Worm (Caenorhabditis elegans) whole organism, L3 larva: ENCODE measurements around the gene sucl-2.
A peak's percentile ranks its signal among the peaks of the same experiment; 100 is the strongest.

Experiments
- R02D3.7 ChIP-seq: fragments of 150-350 bp; optimal IDR thresholded peaks from 2 replicates; lab custom pipeline; 2014; ENCODE audit warnings: missing biosample characterization, missing genetic modification characterization
- aly-2 ChIP-seq: fragments of 150-350 bp; optimal IDR thresholded peaks from 2 replicates; lab custom pipeline; 2014; ENCODE audit warnings: missing biosample characterization, missing genetic modification characterization
- ama-1 ChIP-seq: fragments of 150-350 bp; optimal IDR thresholded peaks from 2 replicates; lab custom pipeline; 2018
- ceh-28 ChIP-seq: fragments of 150-350 bp; optimal IDR thresholded peaks from 2 replicates; lab custom pipeline; 2014; ENCODE audit warnings: missing biosample characterization, missing genetic modification reagents, missing genetic modification characterization
- ceh-82 ChIP-seq: fragments of 150-350 bp; optimal IDR thresholded peaks from 2 replicates; lab custom pipeline; 2014; ENCODE audit warnings: missing biosample characterization, missing genetic modification characterization
- ceh-9 ChIP-seq: sonication (generic microtip); optimal IDR thresholded peaks from 2 replicates; lab custom pipeline; 2018; ENCODE audit warnings: missing biosample characterization, missing genetic modification characterization
- daf-12 ChIP-seq: fragments of 150-350 bp; optimal IDR thresholded peaks from 2 replicates; lab custom pipeline; 2014; ENCODE audit warnings: missing biosample characterization, missing genetic modification reagents, missing genetic modification characterization
- egl-27 ChIP-seq: sonication (generic microtip); optimal IDR thresholded peaks from 4 replicates; lab custom pipeline; 2017; ENCODE audit warnings: missing biosample characterization, missing genetic modification reagents, missing genetic modification characterization
- egl-5 ChIP-seq: fragments of 150-350 bp; optimal IDR thresholded peaks from 2 replicates; lab custom pipeline; 2017; ENCODE audit warnings: missing biosample characterization, missing genetic modification reagents, missing genetic modification characterization, inconsistent platforms
- elt-2 ChIP-seq: sonication (generic microtip); optimal IDR thresholded peaks from 2 replicates; lab custom pipeline; 2016; ENCODE audit warnings: missing genetic modification reagents, mild to moderate bottlenecking, missing genetic modification characterization, missing compliant biosample characterization
- eor-1 ChIP-seq, 2 experiments: fragments of 150-350 bp; optimal IDR thresholded peaks; 2 replicates each; lab custom pipeline; 2014 to 2018; ENCODE audit warnings: missing biosample characterization in 2 of 2, missing genetic modification characterization in 2 of 2
- fkh-10 ChIP-seq: sonication (generic microtip); optimal IDR thresholded peaks from 2 replicates; lab custom pipeline; 2017; ENCODE audit warnings: missing biosample characterization, missing genetic modification reagents, missing genetic modification characterization
- fkh-2 ChIP-seq: fragments of 150-350 bp; optimal IDR thresholded peaks from 2 replicates; lab custom pipeline; 2014; ENCODE audit warnings: missing biosample characterization, missing genetic modification reagents, missing genetic modification characterization
- fos-1 ChIP-seq: fragments of 150-350 bp; optimal IDR thresholded peaks from 2 replicates; lab custom pipeline; 2014; ENCODE audit warnings: missing biosample characterization, missing genetic modification characterization
- hmg-11 ChIP-seq: sonication (generic microtip); optimal IDR thresholded peaks from 2 replicates; lab custom pipeline; 2016; ENCODE audit warnings: missing genetic modification characterization, missing compliant biosample characterization
- jun-1 ChIP-seq: fragments of 150-350 bp; optimal IDR thresholded peaks from 2 replicates; lab custom pipeline; 2014; ENCODE audit warnings: missing biosample characterization, missing genetic modification reagents, missing genetic modification characterization
- lin-15B ChIP-seq: fragments of 150-350 bp; optimal IDR thresholded peaks from 2 replicates; lab custom pipeline; 2014; ENCODE audit warnings: missing biosample characterization, missing genetic modification characterization
- lin-39 ChIP-seq: fragments of 150-350 bp; optimal IDR thresholded peaks from 2 replicates; lab custom pipeline; 2018; ENCODE audit warnings: missing biosample characterization, missing genetic modification reagents, missing genetic modification characterization
- lsy-12 ChIP-seq: sonication (generic microtip); optimal IDR thresholded peaks from 2 replicates; lab custom pipeline; 2016; ENCODE audit warnings: mild to moderate bottlenecking, missing genetic modification characterization, missing compliant biosample characterization
- mml-1 ChIP-seq: fragments of 150-350 bp; sonication (generic microtip); optimal IDR thresholded peaks from 3 replicates; lab custom pipeline; 2014; ENCODE audit warnings: missing biosample characterization, missing genetic modification characterization
- nfya-1 ChIP-seq: sonication (generic microtip); optimal IDR thresholded peaks from 2 replicates; lab custom pipeline; 2017; ENCODE audit warnings: missing genetic modification characterization, mild to moderate bottlenecking, missing compliant biosample characterization, antibody characterized with exemption, moderate library complexity; ENCODE audit not compliant: insufficient read depth
- nhr-11 ChIP-seq: fragments of 150-350 bp; optimal IDR thresholded peaks from 2 replicates; lab custom pipeline; 2014; ENCODE audit warnings: missing biosample characterization, missing genetic modification characterization
- nhr-12 ChIP-seq: fragments of 150-350 bp; optimal IDR thresholded peaks from 2 replicates; lab custom pipeline; 2014; ENCODE audit warnings: missing biosample characterization, missing genetic modification characterization
- nhr-23 ChIP-seq: fragments of 150-350 bp; optimal IDR thresholded peaks from 2 replicates; lab custom pipeline; 2014; ENCODE audit warnings: missing biosample characterization, missing genetic modification reagents, missing genetic modification characterization
- nhr-237 ChIP-seq: fragments of 150-350 bp; optimal IDR thresholded peaks from 2 replicates; lab custom pipeline; 2014; ENCODE audit warnings: missing biosample characterization, missing genetic modification characterization
- nhr-25 ChIP-seq: sonication (generic microtip); optimal IDR thresholded peaks from 2 replicates; lab custom pipeline; 2017; ENCODE audit warnings: missing biosample characterization, missing genetic modification characterization
- nhr-28 ChIP-seq: fragments of 150-350 bp; optimal IDR thresholded peaks from 2 replicates; lab custom pipeline; 2014; ENCODE audit warnings: missing biosample characterization, missing genetic modification characterization
- nhr-43 ChIP-seq: sonication (generic microtip); optimal IDR thresholded peaks from 2 replicates; lab custom pipeline; 2016; ENCODE audit warnings: mild to moderate bottlenecking, missing genetic modification characterization, missing compliant biosample characterization; ENCODE audit not compliant: poor library complexity, severe bottlenecking
- nhr-76 ChIP-seq: fragments of 150-350 bp; sonication (generic microtip); optimal IDR thresholded peaks from 5 replicates; lab custom pipeline; 2014; ENCODE audit warnings: missing biosample characterization, missing genetic modification characterization
- pha-4 ChIP-seq: fragments of 150-350 bp; optimal IDR thresholded peaks from 2 replicates; lab custom pipeline; 2014; ENCODE audit warnings: missing biosample characterization, missing genetic modification reagents, missing genetic modification characterization
- pqm-1 ChIP-seq: fragments of 150-350 bp; optimal IDR thresholded peaks from 2 replicates; lab custom pipeline; 2017; ENCODE audit warnings: missing biosample characterization, missing genetic modification characterization, inconsistent platforms
- skn-1 ChIP-seq: fragments of 150-350 bp; optimal IDR thresholded peaks from 2 replicates; lab custom pipeline; 2014; ENCODE audit warnings: missing biosample characterization, missing genetic modification characterization
- snpc-4 ChIP-seq: fragments of 150-350 bp; optimal IDR thresholded peaks from 2 replicates; lab custom pipeline; 2014; ENCODE audit warnings: missing biosample characterization, missing genetic modification characterization
- tbx-2 ChIP-seq: sonication (generic microtip); optimal IDR thresholded peaks from 2 replicates; lab custom pipeline; 2016; ENCODE audit warnings: mild to moderate bottlenecking, missing genetic modification characterization, missing compliant biosample characterization
- unc-39 ChIP-seq: sonication (generic microtip); optimal IDR thresholded peaks from 4 replicates; lab custom pipeline; 2017; ENCODE audit warnings: missing biosample characterization, missing genetic modification characterization
- unc-62 ChIP-seq: fragments of 150-350 bp; sonication (generic microtip); optimal IDR thresholded peaks from 4 replicates; lab custom pipeline; 2014; ENCODE audit warnings: missing biosample characterization, missing genetic modification reagents, missing genetic modification characterization
- ztf-11 ChIP-seq: fragments of 150-350 bp; optimal IDR thresholded peaks from 2 replicates; lab custom pipeline; 2014; ENCODE audit warnings: missing biosample characterization, missing genetic modification characterization
- ztf-4 ChIP-seq: fragments of 150-350 bp; optimal IDR thresholded peaks from 2 replicates; lab custom pipeline; 2014; ENCODE audit warnings: missing biosample characterization, missing genetic modification characterization

Gene sucl-2

DNA sequence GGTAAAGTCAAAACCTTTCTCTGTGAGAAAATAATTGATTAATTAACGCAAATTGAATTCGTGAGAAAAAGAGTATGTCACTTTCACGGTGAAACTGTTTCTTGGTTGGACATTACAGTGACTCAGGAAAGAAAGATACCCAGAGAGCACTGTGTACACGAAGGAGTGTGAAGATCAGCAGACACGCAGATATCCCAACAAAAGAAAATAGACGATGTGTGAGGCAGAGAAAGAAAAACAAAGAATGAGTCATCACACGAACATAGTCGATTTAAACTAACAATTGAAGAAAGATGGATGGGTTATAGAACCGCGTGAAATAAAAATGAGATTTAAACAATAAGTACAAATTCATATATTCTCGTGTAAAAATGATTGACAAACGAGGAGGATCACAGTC, 6.8 kb upstream of the sucl-2 start:
- TF ChIP-seq egl-5 (tag; lab: Kevin White, UChicago) (no peak), daf-12 (no peak), nhr-11 (tag; lab: Kevin White, UChicago) (no peak), hmg-11 (tag; lab: Kevin White, UChicago) (peak; percentile 38), nhr-25 (tag; lab: Kevin White, UChicago) (peak; percentile 31), unc-62 (GFP tag; lab: Kevin White, UChicago) (no peak), fkh-10 (GFP tag; lab: Kevin White, UChicago) (no peak), jun-1 (tag; lab: Kevin White, UChicago) (peak; percentile 56), nhr-23 (peak; percentile 21), pha-4 (tag; lab: Kevin White, UChicago) (peak; percentile 79)

DNA sequence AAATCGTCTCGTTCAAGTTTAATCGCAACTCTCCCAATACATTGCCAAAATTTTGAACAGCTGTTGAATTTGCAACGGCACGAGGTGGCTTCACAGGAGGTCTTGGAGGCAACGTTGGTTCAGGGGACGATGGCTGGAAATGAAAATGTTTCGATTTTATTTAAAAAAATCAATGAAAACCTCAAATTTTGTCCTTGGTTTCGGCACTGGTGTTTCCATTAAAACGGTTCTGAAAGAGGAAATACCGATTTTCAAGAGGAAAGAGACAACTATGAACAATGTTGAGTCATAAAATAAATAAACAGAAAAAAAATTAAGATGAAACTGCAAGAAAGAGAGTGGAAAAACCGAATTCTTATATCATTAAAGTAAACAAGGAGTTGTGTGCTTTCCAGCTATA, 6.1 kb upstream of the sucl-2 start, which contains the start of gene F23H11.4:
F23H11.4 (minus strand) TSS at position 229 of the 400 bp plus-strand sequence.
- TF ChIP-seq pha-4 (tag; lab: Kevin White, UChicago) (peak; percentile 54), nhr-43 (no peak)

DNA sequence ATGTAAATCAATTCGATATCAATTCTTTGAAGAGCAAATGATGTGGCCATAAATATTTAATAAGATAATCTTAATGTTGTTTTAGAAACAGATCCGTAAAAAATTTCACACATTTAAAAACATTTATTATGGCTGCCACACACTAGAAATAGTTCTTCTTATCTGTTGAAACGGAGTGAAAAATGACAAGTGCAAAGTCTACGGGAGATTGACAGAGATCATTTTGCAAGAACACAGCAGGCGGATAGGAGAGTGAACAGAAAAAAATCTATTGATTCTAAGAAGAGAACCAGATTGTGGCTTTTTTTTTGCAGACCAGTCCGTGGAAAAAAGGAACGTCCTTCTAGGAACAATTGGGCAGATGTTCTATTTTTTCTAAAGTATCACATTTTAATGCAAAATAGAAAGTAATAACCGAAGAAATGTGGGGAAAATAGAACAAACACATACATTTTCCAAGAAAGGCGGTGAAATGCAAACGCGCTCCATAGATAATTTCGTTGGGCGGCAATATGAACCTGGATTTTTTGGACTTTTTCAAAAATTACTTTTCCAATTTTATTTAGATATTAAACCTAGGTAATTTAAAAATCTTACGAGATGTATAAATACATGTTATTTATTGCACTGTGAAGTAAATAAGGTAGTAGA, 513 bp upstream of the sucl-2 start:
- TF ChIP-seq fos-1 (tag; lab: Kevin White, UChicago) (no peak), ceh-28 (tag; lab: Kevin White, UChicago) (no peak), aly-2 (tag; lab: Kevin White, UChicago) (no peak), pqm-1 (no peak), elt-2 (tag; lab: Kevin White, UChicago) (peak; percentile 34), mml-1 (tag; lab: Kevin White, UChicago) (no peak), fkh-10 (GFP tag; lab: Kevin White, UChicago) (no peak), pha-4 (tag; lab: Kevin White, UChicago) (peak; percentile 33), lsy-12 (no peak), ceh-82 (tag; lab: Kevin White, UChicago) (no peak), snpc-4 (tag; lab: Kevin White, UChicago) (no peak), fkh-2 (no peak), nhr-12 (tag; lab: Kevin White, UChicago) (no peak), ceh-9 (tag; lab: Kevin White, UChicago) (no peak), lin-15B (tag; lab: Kevin White, UChicago) (peak; percentile 32), nhr-23 (peak; percentile 11), nhr-28 (tag; lab: Kevin White, UChicago) (no peak), eor-1 (tag; optimal IDR thresholded peaks at IDR 0.05; lab: Kevin White, UChicago) (no peak), R02D3.7 (tag; lab: Kevin White, UChicago) (no peak), ama-1 (lab: Kevin White, UChicago) (no peak), jun-1 (tag; lab: Kevin White, UChicago) (no peak), tbx-2 (tag; lab: Kevin White, UChicago) (no peak), hmg-11 (tag; lab: Kevin White, UChicago) (peak; percentile 9), nhr-76 (no peak), ztf-4 (tag; lab: Kevin White, UChicago) (no peak), nhr-43 (no peak), egl-5 (tag; lab: Kevin White, UChicago) (no peak), egl-27 (tag; lab: Kevin White, UChicago) (no peak), unc-62 (GFP tag; lab: Kevin White, UChicago) (no peak), ztf-11 (no peak), unc-39 (no peak), lin-39 (tag; lab: Kevin White, UChicago) (no peak), nhr-237 (tag; lab: Kevin White, UChicago) (no peak), nhr-11 (tag; lab: Kevin White, UChicago) (no peak), skn-1 (tag; lab: Kevin White, UChicago) (no peak), nfya-1 (tag; lab: Kevin White, UChicago) (no peak)
